Fruit fly (Drosophila melanogaster): ENCODE measurements around the gene CG34404.
A peak's percentile ranks its signal among the peaks of the same experiment; 100 is the strongest.

The CG34404 gene

DNA sequence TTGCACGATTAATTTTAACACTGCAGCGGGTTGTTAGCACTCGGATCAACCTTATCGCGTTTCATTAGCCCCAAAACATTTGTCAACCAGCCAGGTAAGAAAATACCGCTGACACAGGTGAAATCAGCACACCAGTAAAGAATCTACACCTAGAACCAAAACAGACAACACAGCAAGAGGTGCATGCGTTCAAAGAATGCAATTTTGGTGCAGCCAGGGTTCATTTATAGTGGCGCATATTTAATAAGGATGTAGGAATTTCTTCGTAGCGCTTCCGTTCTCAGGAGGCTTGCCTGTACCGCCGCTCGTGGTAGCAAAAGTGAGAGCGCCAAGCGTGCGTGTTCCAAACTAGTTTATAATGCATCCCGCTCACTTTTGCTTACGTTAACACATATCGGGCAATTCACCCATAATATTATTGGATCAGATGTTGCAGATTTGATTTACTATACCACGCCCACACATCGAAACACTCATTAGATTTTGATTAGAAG lies 25.0 kb downstream of the CG34404 start (continued):
- TF ChIP-seq slbo (GFP tag; IDR thresholded peaks at IDR 0.05) (peak; percentile 42; the same call in 1 of the 2 replicates), mld (GFP tag; IDR thresholded peaks at IDR 0.05; ENCODE audit: partially characterized antibody) (no peak), Rx (GFP tag; IDR thresholded peaks at IDR 0.05) (no peak), Sry-δ (GFP tag; optimal IDR thresholded peaks at IDR 0.05) (no peak), croc (GFP tag; conservative IDR thresholded peaks at IDR 0.05) (no peak), az2 (GFP tag; optimal IDR thresholded peaks at IDR 0.05) (no peak), yki (optimal IDR thresholded peaks at IDR 0.05) (no peak), Dp (GFP tag; optimal IDR thresholded peaks at IDR 0.05) (no peak), crol (GFP tag; IDR thresholded peaks at IDR 0.05) (no peak), sug (tag; optimal IDR thresholded peaks at IDR 0.05) (no peak), CG15269 (tag; optimal IDR thresholded peaks at IDR 0.05) (no peak), Atf-2 (GFP tag; optimal IDR thresholded peaks at IDR 0.05) (no peak), CrebB (tag; optimal IDR thresholded peaks at IDR 0.05) (no peak), odd (GFP tag; optimal IDR thresholded peaks at IDR 0.05) (no peak), kah (GFP tag; optimal IDR thresholded peaks at IDR 0.05) (no peak)

DNA sequence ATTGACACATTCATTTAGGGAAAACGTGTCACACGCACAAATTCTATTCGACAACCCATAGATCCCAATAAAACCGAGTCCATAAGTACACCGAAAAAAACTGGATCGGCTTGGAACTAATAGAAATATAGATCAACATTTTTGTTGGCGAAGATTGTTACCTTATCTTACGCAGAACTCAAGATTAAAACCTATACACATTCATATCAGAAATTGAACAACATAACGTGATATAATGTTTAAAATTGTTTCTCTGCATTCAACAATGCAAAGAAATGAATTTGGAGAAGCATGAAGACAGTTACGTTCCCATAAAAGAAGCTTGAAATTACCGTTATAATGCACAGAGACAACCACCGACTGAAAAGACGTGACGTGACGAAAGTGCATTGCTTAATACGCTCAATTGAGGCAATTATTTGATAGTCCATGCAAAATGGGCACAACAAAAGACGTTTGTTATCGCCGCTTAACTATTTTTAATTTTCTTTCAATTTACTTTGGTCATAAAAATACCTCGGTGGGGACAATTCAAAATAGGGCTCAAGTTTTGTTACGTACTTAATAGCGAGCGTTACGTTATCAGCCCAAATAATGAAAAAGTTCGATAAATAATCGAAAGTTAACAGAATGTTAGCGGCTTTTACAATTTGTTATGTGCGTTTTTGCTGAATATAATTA lies 27.3 kb downstream of the CG34404 start, which contains the start of gene SerRS-m:
TSS of gene SerRS-m (plus strand) at position 616 of the 681 bp plus-strand sequence.
- TF ChIP-seq CG17385 (GFP tag; optimal IDR thresholded peaks at IDR 0.05) (no peak), otp (GFP tag; IDR thresholded peaks at IDR 0.05) (no peak), chif (GFP tag; optimal IDR thresholded peaks at IDR 0.05) (no peak), fu2 (GFP tag; optimal IDR thresholded peaks at IDR 0.05) (no peak), CG8089 (GFP tag; optimal IDR thresholded peaks at IDR 0.05) (no peak), CG13775 (GFP tag; optimal IDR thresholded peaks at IDR 0.05) (no peak), CG11093 (GFP tag; IDR thresholded peaks at IDR 0.05) (no peak), Nf-YA (GFP tag; IDR thresholded peaks at IDR 0.05) (no peak), jigr1 (GFP tag; IDR thresholded peaks at IDR 0.05) (no peak), CG4404 (GFP tag; IDR thresholded peaks at IDR 0.05) (no peak), Spps (tag; optimal IDR thresholded peaks at IDR 0.05) (no peak), Scr (GFP tag; IDR thresholded peaks at IDR 0.05; ENCODE audit: partially characterized antibody) (no peak), HLH3B (GFP tag; IDR thresholded peaks at IDR 0.05) (0 out of 2 replicates have a peak, but pooled peaks have one; percentile 18), CG12155 (GFP tag; optimal IDR thresholded peaks at IDR 0.05) (no peak), CG1233 (GFP tag; optimal IDR thresholded peaks at IDR 0.05) (no peak), CG12219 (GFP tag; optimal IDR thresholded peaks at IDR 0.05) (no peak), tap (tag; optimal IDR thresholded peaks at IDR 0.05) (no peak), CG1603 (tag; optimal IDR thresholded peaks at IDR 0.05) (peak; percentile 19), crol (GFP tag; IDR thresholded peaks at IDR 0.05) (no peak), gce (GFP tag; IDR thresholded peaks at IDR 0.05) (no peak), CG12236 (GFP tag; optimal IDR thresholded peaks at IDR 0.05) (no peak), CG14710 (tag; optimal IDR thresholded peaks at IDR 0.05) (no peak), CG2712 (tag; optimal IDR thresholded peaks at IDR 0.05) (peak; percentile 39), Camta (GFP tag; optimal IDR thresholded peaks at IDR 0.05) (no peak), dan (GFP tag; IDR thresholded peaks at IDR 0.05) (no peak), HmgD (GFP tag; optimal IDR thresholded peaks at IDR 0.05) (no peak), Rx (GFP tag; IDR thresholded peaks at IDR 0.05) (no peak), CG8944 (GFP tag; optimal IDR thresholded peaks at IDR 0.05) (no peak), Vsx1 (GFP tag; optimal IDR thresholded peaks at IDR 0.05) (no peak), Pdp1 (GFP tag; optimal IDR thresholded peaks at IDR 0.05) (peak in 1 of 2 experiments; percentile 13), HLH54F (GFP tag; optimal IDR thresholded peaks at IDR 0.05) (no peak), CG7271 (tag; optimal IDR thresholded peaks at IDR 0.05) (no peak), btn (GFP tag; optimal IDR thresholded peaks at IDR 0.05) (no peak), HLHmδ (GFP tag; optimal IDR thresholded peaks at IDR 0.05) (no peak), D (optimal IDR thresholded peaks at IDR 0.05) (no peak), D (GFP tag; optimal IDR thresholded peaks at IDR 0.05) (no peak), Hey (tag; optimal IDR thresholded peaks at IDR 0.05) (no peak)
